Fruit fly (Drosophila melanogaster): Measurements from ENCODE around the gene CG34273.

Gene CG34273

DNA sequence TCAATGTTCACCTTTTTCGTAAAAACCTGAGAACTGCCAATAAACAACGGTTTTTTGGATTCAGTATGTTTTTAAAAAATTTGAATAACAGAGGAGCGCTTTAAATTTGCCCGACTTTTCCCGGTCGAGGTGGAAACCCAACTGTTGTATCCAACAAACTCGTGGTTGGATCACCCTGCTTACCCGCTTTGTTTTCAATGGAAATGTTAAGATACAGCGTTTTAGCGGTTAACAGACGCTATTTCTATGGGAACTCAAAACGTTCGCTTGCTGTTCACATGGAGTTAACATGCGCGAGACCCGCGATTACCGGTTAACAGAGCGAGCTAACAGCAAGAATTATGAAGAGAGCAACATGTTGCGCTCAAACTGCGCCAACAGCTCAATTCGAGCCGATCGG lies 35.3 kb upstream of the CG34273 start, which contains the start of gene cv-c (continued):
- TF ChIP-seq Med (GFP tag) (peak; percentile 89), CG10543 (GFP tag; optimal IDR thresholded peaks at IDR 0.05) (no peak), gro (GFP tag; optimal IDR thresholded peaks at IDR 0.05) (peak; percentile 50), Jarid2 (GFP tag; optimal IDR thresholded peaks at IDR 0.05) (peak; percentile 99), chm (GFP tag; IDR thresholded peaks at IDR 0.05) (peak; percentile 84), gce (GFP tag; IDR thresholded peaks at IDR 0.05) (no peak), CG34422 (GFP tag; IDR thresholded peaks at IDR 0.05) (peak; percentile 31; the same call in 1 of the 3 replicates), al (GFP tag; IDR thresholded peaks at IDR 0.05) (no peak), CG5180 (GFP tag; optimal IDR thresholded peaks at IDR 0.05) (peak; percentile 100), her (GFP tag; optimal IDR thresholded peaks at IDR 0.05) (peak; percentile 97), amos (GFP tag; IDR thresholded peaks at IDR 0.05; ENCODE audit: partially characterized antibody) (peak; percentile 12; the same call in 1 of the 2 replicates), CG12299 (tag; optimal IDR thresholded peaks at IDR 0.05) (peak; percentile 11), insv (GFP tag; optimal IDR thresholded peaks at IDR 0.05) (peak in 1 of 2 experiments; percentile 5), stwl (tag; optimal IDR thresholded peaks at IDR 0.05) (peak; percentile 12), CG34376 (GFP tag; optimal IDR thresholded peaks at IDR 0.05) (peak; percentile 1)

DNA sequence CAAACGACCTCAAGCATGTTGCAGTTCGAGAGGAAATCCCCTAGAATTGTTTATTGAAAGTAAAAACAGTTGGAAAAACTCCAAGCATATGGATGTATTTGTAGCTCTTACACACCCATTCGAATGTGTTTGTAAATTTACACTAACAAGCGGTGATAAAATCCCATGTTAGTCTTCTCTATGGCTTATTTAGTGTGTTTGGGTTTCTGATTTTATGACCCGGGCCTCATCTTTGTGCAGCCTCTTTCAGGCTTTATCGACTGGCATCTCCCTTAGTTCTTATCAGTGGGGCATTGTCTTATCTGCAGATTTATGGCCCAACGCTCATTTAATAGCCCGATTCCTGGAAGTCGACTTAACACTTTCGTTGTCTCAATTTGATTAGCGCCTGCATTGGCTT lies 34.9 kb upstream of the CG34273 start:
- TF ChIP-seq zfh1 (GFP tag; IDR thresholded peaks at IDR 0.05) = no peak
- no peak for TF ChIP-seq bbx (GFP tag; IDR thresholded peaks at IDR 0.05; ENCODE audit: partially characterized antibody)
- TF ChIP-seq CG2199 (GFP tag; IDR thresholded peaks at IDR 0.05) = peak; percentile 87
- peak; percentile 1 for TF ChIP-seq CG1603 (tag; optimal IDR thresholded peaks at IDR 0.05)
- peak; percentile 72 for TF ChIP-seq CG15479 (GFP tag; optimal IDR thresholded peaks at IDR 0.05)
- TF ChIP-seq Bteb2 (GFP tag; optimal IDR thresholded peaks at IDR 0.05) = no peak
- no peak for TF ChIP-seq Dek (tag; optimal IDR thresholded peaks at IDR 0.05)
- no peak for TF ChIP-seq vvl (GFP tag; IDR thresholded peaks at IDR 0.05)
- TF ChIP-seq CG33557 (GFP tag; optimal IDR thresholded peaks at IDR 0.05) = peak; percentile 6
- peak; percentile 33 for TF ChIP-seq salm (tag; optimal IDR thresholded peaks at IDR 0.05)
- TF ChIP-seq ATbp (GFP tag; optimal IDR thresholded peaks at IDR 0.05) = peak; percentile 4
- peak; percentile 25 for TF ChIP-seq gcm (GFP tag; optimal IDR thresholded peaks at IDR 0.05)
- TF ChIP-seq grau (tag; optimal IDR thresholded peaks at IDR 0.05) = no peak
- TF ChIP-seq CG7372 (GFP tag; IDR thresholded peaks at IDR 0.05) = no peak
- TF ChIP-seq CG17802 (tag; optimal IDR thresholded peaks at IDR 0.05) = no peak
- TF ChIP-seq ac (GFP tag; optimal IDR thresholded peaks at IDR 0.05) = peak; percentile 36
- no peak for TF ChIP-seq CG4617 (GFP tag; optimal IDR thresholded peaks at IDR 0.05; ENCODE audit: borderline replicate concordance)
- TF ChIP-seq Aef1 (GFP tag; IDR thresholded peaks at IDR 0.05) = no peak
- TF ChIP-seq MESR4 (GFP tag; optimal IDR thresholded peaks at IDR 0.05) = no peak
- peak; percentile 34 for TF ChIP-seq Abd-B (GFP tag; optimal IDR thresholded peaks at IDR 0.05)
- TF ChIP-seq CG10431 (GFP tag; optimal IDR thresholded peaks at IDR 0.05) = peak; percentile 36
- no peak for TF ChIP-seq z (GFP tag; IDR thresholded peaks at IDR 0.05)
- TF ChIP-seq CG2202 (tag; optimal IDR thresholded peaks at IDR 0.05) = peak; percentile 26
- 0 out of 2 replicates have a peak, but pooled peaks have one; percentile 7 for TF ChIP-seq Xrp1 (GFP tag; IDR thresholded peaks at IDR 0.05)
- no peak for TF ChIP-seq gem (tag; optimal IDR thresholded peaks at IDR 0.05)
- peak; percentile 44 for TF ChIP-seq D (optimal IDR thresholded peaks at IDR 0.05)
- TF ChIP-seq D (GFP tag; optimal IDR thresholded peaks at IDR 0.05) = no peak
- TF ChIP-seq crp (GFP tag; optimal IDR thresholded peaks at IDR 0.05) = no peak
- TF ChIP-seq CG3163 (GFP tag; optimal IDR thresholded peaks at IDR 0.05) = no peak
- no peak for TF ChIP-seq CG6689 (GFP tag; IDR thresholded peaks at IDR 0.05)
- peak; percentile 77 for TF ChIP-seq sens (GFP tag)
- TF ChIP-seq Chrac-16 (GFP tag; optimal IDR thresholded peaks at IDR 0.05) = no peak
- peak; percentile 91 for TF ChIP-seq grn (GFP tag; optimal IDR thresholded peaks at IDR 0.05)
- no peak for TF ChIP-seq ranshi (GFP tag; IDR thresholded peaks at IDR 0.05)
- peak; percentile 54 for TF ChIP-seq CG15601 (tag; optimal IDR thresholded peaks at IDR 0.05)
- TF ChIP-seq stc (GFP tag; IDR thresholded peaks at IDR 0.05) = no peak
